Worm (Caenorhabditis elegans) whole organism, midembryonic: Measurements from ENCODE around the gene srbc-29.

Experiments
- cog-1 ChIP-seq: sonication (generic microtip); optimal IDR thresholded peaks from 2 replicates; lab custom pipeline; 2016; ENCODE audit warnings: missing genetic modification characterization, missing compliant biosample characterization
- flt-1 ChIP-seq: fragments of 200-800 bp; sonication (Bioruptor generic); IDR thresholded peaks from 2 replicates; pipeline ENCODE4 v1.3.6; 2022; ENCODE audit warnings: missing genetic modification characterization, missing compliant biosample characterization
- klf-2 ChIP-seq: fragments of 200-800 bp; sonication (Bioruptor generic); conservative IDR thresholded peaks from 2 replicates; pipeline ENCODE4 v1.3.6; 2022; ENCODE audit warnings: missing genetic modification reagents, missing genetic modification characterization, missing compliant biosample characterization
- med-1 ChIP-seq: sonication (generic microtip); optimal IDR thresholded peaks from 2 replicates; lab custom pipeline; 2017; ENCODE audit warnings: missing genetic modification characterization, mild to moderate bottlenecking, missing compliant biosample characterization, antibody characterized with exemption, missing genetic modification reagents; ENCODE audit not compliant: insufficient read depth
- ref-1 ChIP-seq: fragments of 200-800 bp; sonication (Bioruptor generic); conservative IDR thresholded peaks from 2 replicates; pipeline ENCODE4 v1.3.6; 2022; ENCODE audit warnings: missing genetic modification reagents, missing genetic modification characterization, missing compliant biosample characterization
- ztf-29 ChIP-seq: fragments of 200-800 bp; sonication (Bioruptor generic); IDR thresholded peaks from 2 replicates; pipeline ENCODE4 v1.3.6; 2022; ENCODE audit warnings: missing genetic modification reagents, missing genetic modification characterization, missing compliant biosample characterization

- no peak for TF ChIP-seq cog-1
- TF ChIP-seq ztf-29 (GFP tag; lab: Robert Waterston, UW): no peak
- no peak for TF ChIP-seq ref-1
- TF ChIP-seq klf-2 (GFP tag; lab: Robert Waterston, UW): no peak
- no peak for TF ChIP-seq flt-1
- TF ChIP-seq med-1 (GFP tag; lab: Kevin White, UChicago): no peak
Observed at ce11 chrV:3502038-3502437, 31.4 kb upstream of the srbc-29 start, which contains the start of the genes C07G3.8 and C07G3.10.
